Fruit fly (Drosophila melanogaster) whole organism, wandering third instar larva: ENCODE data around the gene CG33293.

Experiments
- Hr78 ChIP-seq: fragments of >200 bp; optimal IDR thresholded peaks from 2 replicates; lab custom pipeline; 2017; ENCODE audit warnings: missing biosample characterization, missing genetic modification characterization
- Myc ChIP-seq: fragments of >200 bp; optimal IDR thresholded peaks from 2 replicates; lab custom pipeline; 2017

DNA sequence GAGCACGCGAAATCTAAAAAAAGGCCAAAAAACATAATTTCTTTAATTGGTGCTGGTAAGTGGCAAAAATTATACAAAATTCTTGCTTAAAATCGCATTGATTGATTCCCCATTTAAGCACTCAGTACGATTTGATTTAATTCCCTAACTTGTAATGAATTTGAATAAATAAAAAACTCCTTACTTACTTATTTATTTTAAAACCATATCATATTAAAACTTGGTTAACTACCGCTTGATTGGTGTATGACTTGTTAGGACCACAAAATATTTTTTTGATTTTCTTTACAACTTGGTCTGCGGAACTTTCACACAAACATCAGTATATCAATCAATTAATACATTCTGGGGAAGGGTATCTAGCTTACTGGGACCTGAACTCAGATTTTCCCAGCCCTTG is 12.3 kb upstream of the CG33293 start, which contains the start of gene CG1113:
- TF ChIP-seq Hr78 (GFP tag; lab: Kevin White, UChicago) (no peak), Myc (lab: Kevin White, UChicago) (no peak)
